Worm (Caenorhabditis elegans) whole organism, L1 larva: Measurements from ENCODE around the gene T09B9.5.

Source experiments
- alr-1 ChIP-seq: fragments of 200-800 bp; sonication (Bioruptor generic); optimal IDR thresholded peaks from 2 replicates; lab custom pipeline; 2018; ENCODE audit warnings: borderline replicate concordance, mild to moderate bottlenecking, missing genetic modification characterization, missing compliant biosample characterization
- blmp-1 ChIP-seq: fragments of 150-350 bp; optimal IDR thresholded peaks from 2 replicates; lab custom pipeline; 2014; ENCODE audit warnings: missing biosample characterization, missing genetic modification characterization
- dpl-1 ChIP-seq, 3 experiments: fragments of 150-350 bp in 2 of 3; sonication (generic microtip) in 1 of 3; optimal IDR thresholded peaks; 2 replicates each; lab custom pipeline; 2014 to 2017; ENCODE audit warnings: missing biosample characterization in 3 of 3, missing genetic modification characterization in 3 of 3, missing genetic modification reagents in 3 of 3
- efl-1 ChIP-seq, 4 experiments: fragments of 150-350 bp; optimal IDR thresholded peaks in 3 of 4; peaks in 1 of 4; 1 replicate in 1 of 4; 2 replicates in 3 of 4; lab custom pipeline; 2014; ENCODE audit warnings: missing biosample characterization in 2 of 4, missing genetic modification characterization in 2 of 4, missing genetic modification reagents in 2 of 4
- fkh-4 ChIP-seq: sonication (generic microtip); optimal IDR thresholded peaks from 2 replicates; lab custom pipeline; 2016; ENCODE audit warnings: missing compliant biosample characterization, missing genetic modification characterization, borderline replicate concordance
- grh-1 ChIP-seq: fragments of 200-800 bp; sonication (Bioruptor generic); IDR thresholded peaks from 2 replicates; pipeline ENCODE4 v1.3.6; 2022; ENCODE audit warnings: missing genetic modification reagents, missing genetic modification characterization, missing compliant biosample characterization
- lin-14 ChIP-seq: fragments of 200-800 bp; sonication (Bioruptor generic); optimal IDR thresholded peaks from 2 replicates; lab custom pipeline; 2018; ENCODE audit warnings: mild to moderate bottlenecking, missing genetic modification characterization, moderate library complexity, missing compliant biosample characterization
- lsy-2 ChIP-seq, 2 experiments: fragments of 150-350 bp; optimal IDR thresholded peaks; 2 replicates each; lab custom pipeline; 2014; ENCODE audit warnings: missing biosample characterization in 2 of 2, missing genetic modification characterization in 2 of 2
- mep-1 ChIP-seq: fragments of 150-350 bp; optimal IDR thresholded peaks from 2 replicates; lab custom pipeline; 2014; ENCODE audit warnings: missing biosample characterization, missing genetic modification characterization
- nhr-28 ChIP-seq: fragments of 150-350 bp; optimal IDR thresholded peaks from 2 replicates; lab custom pipeline; 2014; ENCODE audit warnings: missing biosample characterization, missing genetic modification characterization
- sptf-1 ChIP-seq: fragments of 150-350 bp; optimal IDR thresholded peaks from 2 replicates; lab custom pipeline; 2014; ENCODE audit warnings: missing biosample characterization, missing genetic modification characterization
- unc-130 ChIP-seq: fragments of 150-350 bp; optimal IDR thresholded peaks from 2 replicates; lab custom pipeline; 2017; ENCODE audit warnings: missing biosample characterization, missing genetic modification characterization, inconsistent platforms
- vab-15 ChIP-seq: sonication (generic microtip); optimal IDR thresholded peaks from 2 replicates; lab custom pipeline; 2017; ENCODE audit warnings: missing genotype, mild to moderate bottlenecking, missing genetic modification characterization, missing compliant biosample characterization
- zag-1 ChIP-seq: fragments of 150-350 bp; optimal IDR thresholded peaks from 2 replicates; lab custom pipeline; 2014; ENCODE audit warnings: missing biosample characterization, missing genetic modification characterization

ce11 chrX:9774323-9774722 is 3.3 kb upstream of the T09B9.5 start, which contains the start of gene T09B9.4:
- TF ChIP-seq efl-1 (optimal IDR thresholded peaks at IDR 0.05; lab: Kevin White, UChicago) (peak in 1 of 2 experiments; percentile 8), efl-1 (GFP tag; optimal IDR thresholded peaks at IDR 0.05 in 1 of 2; lab: Kevin White, UChicago) (peak; percentile 36 to 42), alr-1 (tag; lab: Kevin White, UChicago) (no peak), grh-1 (no peak), sptf-1 (tag; lab: Kevin White, UChicago) (no peak), lin-14 (GFP tag; lab: Kevin White, UChicago) (peak; percentile 92), vab-15 (tag; lab: Kevin White, UChicago) (no peak), lsy-2 (tag; optimal IDR thresholded peaks at IDR 0.05; lab: Kevin White, UChicago) (no peak), unc-130 (no peak), fkh-4 (tag; lab: Kevin White, UChicago) (no peak), mep-1 (tag; lab: Kevin White, UChicago) (peak; percentile 35), zag-1 (tag; lab: Kevin White, UChicago) (no peak), blmp-1 (tag; lab: Kevin White, UChicago) (peak; percentile 21), dpl-1 (GFP tag; optimal IDR thresholded peaks at IDR 0.05; lab: Kevin White, UChicago) (peak in 1 of 3 experiments; percentile 18), nhr-28 (tag; lab: Kevin White, UChicago) (no peak)
